Fruit fly (Drosophila melanogaster) whole organism, prepupa: ENCODE results near the gene BRWD3.

ENCODE experiments used
- CG10669 ChIP-seq: fragments of 200-800 bp; sonication (Bioruptor generic); optimal IDR thresholded peaks from 3 replicates; lab custom pipeline; 2018; ENCODE audit warnings: missing biosample characterization, mild to moderate bottlenecking, missing genetic modification characterization, moderate library complexity
- CG31627 ChIP-seq: fragments of 200-800 bp; sonication (Bioruptor generic); optimal IDR thresholded peaks from 3 replicates; lab custom pipeline; 2016; ENCODE audit warnings: missing biosample characterization, missing genetic modification characterization
- cyc ChIP-seq: fragments of 200-800 bp; sonication (Bioruptor generic); optimal IDR thresholded peaks from 3 replicates; lab custom pipeline; 2016; ENCODE audit warnings: missing biosample characterization, missing genetic modification characterization

dm6 chr3R:24364880-24365604 lies 46.2 kb downstream of the BRWD3 start, which contains the start of the genes CG17784 and CG13613:
- TF ChIP-seq cyc (GFP tag; lab: Kevin White, UChicago) (no peak), CG10669 (GFP tag; lab: Kevin White, UChicago) (no peak), CG31627 (GFP tag; lab: Kevin White, UChicago) (no peak)
